Worm (Caenorhabditis elegans) whole organism, L4 larva: Measurements from ENCODE around the gene gbf-1.

Experiments used
- F26F4.8 ChIP-seq: fragments of 200-800 bp; sonication (Bioruptor generic); conservative IDR thresholded peaks from 2 replicates; pipeline ENCODE4 v1.3.6; 2022; ENCODE audit warnings: missing genetic modification characterization, missing compliant biosample characterization
- F37D6.2 ChIP-seq: sonication (generic microtip); optimal IDR thresholded peaks from 2 replicates; lab custom pipeline; 2016; ENCODE audit warnings: mild to moderate bottlenecking, missing genetic modification characterization, missing compliant biosample characterization
- ZK337.2 ChIP-seq: fragments of 200-800 bp; sonication (Bioruptor generic); IDR thresholded peaks from 2 replicates; pipeline ENCODE4 v1.3.6; 2022; ENCODE audit warnings: missing genetic modification reagents, missing genetic modification characterization, missing compliant biosample characterization
- aha-1 ChIP-seq: fragments of 150-350 bp; peaks from one replicate; lab custom pipeline; 2014; ENCODE audit warnings: missing biosample characterization, missing genetic modification characterization
- aly-2 ChIP-seq: sonication (generic microtip); optimal IDR thresholded peaks from 2 replicates; lab custom pipeline; 2018; ENCODE audit warnings: missing biosample characterization, missing genetic modification characterization
- ama-1 ChIP-seq: fragments of 150-350 bp; optimal IDR thresholded peaks from 2 replicates; lab custom pipeline; 2014; ENCODE audit warnings: inconsistent platforms, mixed read lengths
- ceh-44 ChIP-seq: fragments of 200-800 bp; sonication (Bioruptor generic); IDR thresholded peaks from 2 replicates; pipeline ENCODE4 v1.3.6; 2022; ENCODE audit warnings: missing genetic modification reagents, missing genetic modification characterization, missing compliant biosample characterization
- ceh-62 ChIP-seq: sonication (generic microtip); optimal IDR thresholded peaks from 2 replicates; lab custom pipeline; 2017; ENCODE audit warnings: missing biosample characterization, missing genetic modification characterization
- ctbp-1 ChIP-seq: fragments of 200-800 bp; sonication (Bioruptor generic); IDR thresholded peaks from 2 replicates; pipeline ENCODE4 v1.3.6; 2022; ENCODE audit warnings: missing genetic modification reagents, missing genetic modification characterization, missing compliant biosample characterization
- dmd-9 ChIP-seq: fragments of 200-800 bp; sonication (Bioruptor generic); IDR thresholded peaks from 2 replicates; pipeline ENCODE4 v1.3.6; 2022; ENCODE audit warnings: missing genetic modification reagents, missing genetic modification characterization, missing compliant biosample characterization
- duxl-1 ChIP-seq: sonication (generic microtip); optimal IDR thresholded peaks from 2 replicates; lab custom pipeline; 2016; ENCODE audit warnings: mild to moderate bottlenecking, missing genetic modification characterization, moderate library complexity, missing compliant biosample characterization; ENCODE audit not compliant: poor library complexity
- egl-43 ChIP-seq: fragments of 200-800 bp; sonication (Bioruptor generic); IDR thresholded peaks from 2 replicates; pipeline ENCODE4 v1.3.6; 2022; ENCODE audit warnings: missing genetic modification reagents, missing genetic modification characterization, missing compliant biosample characterization
- fos-1 ChIP-seq: fragments of 150-350 bp; optimal IDR thresholded peaks from 2 replicates; lab custom pipeline; 2014; ENCODE audit warnings: missing biosample characterization, missing genetic modification characterization
- gei-8 ChIP-seq: fragments of 200-800 bp; sonication (Bioruptor generic); optimal IDR thresholded peaks from 2 replicates; lab custom pipeline; 2018; ENCODE audit warnings: mild to moderate bottlenecking, missing genetic modification characterization, missing compliant biosample characterization
- hif-1 ChIP-seq, 2 experiments: sonication (generic microtip); optimal IDR thresholded peaks; 2 replicates each; lab custom pipeline; 2016 to 2017; ENCODE audit warnings: missing compliant biosample characterization in 2 of 2, missing genetic modification characterization in 2 of 2, missing genetic modification reagents in 2 of 2, missing genotype in 2 of 2, mild to moderate bottlenecking in 1 of 2
- hlh-11 ChIP-seq: fragments of 200-800 bp; sonication (Bioruptor generic); optimal IDR thresholded peaks from 2 replicates; lab custom pipeline; 2018; ENCODE audit warnings: mild to moderate bottlenecking, missing genetic modification characterization, missing compliant biosample characterization
- hlh-30 ChIP-seq: sonication (generic microtip); optimal IDR thresholded peaks from 2 replicates; lab custom pipeline; 2017; ENCODE audit warnings: antibody characterized with exemption, mild to moderate bottlenecking, missing genetic modification characterization, missing compliant biosample characterization; ENCODE audit not compliant: insufficient read depth
- hmg-1.1 ChIP-seq: fragments of 200-800 bp; sonication (Bioruptor generic); IDR thresholded peaks from 2 replicates; pipeline ENCODE4 v1.3.6; 2022; ENCODE audit warnings: missing genetic modification reagents, missing genetic modification characterization, missing compliant biosample characterization
- jun-1 ChIP-seq: fragments of 150-350 bp; optimal IDR thresholded peaks from 2 replicates; lab custom pipeline; 2014; ENCODE audit warnings: missing biosample characterization, missing genetic modification reagents, missing genetic modification characterization
- lin-1 ChIP-seq: fragments of 200-800 bp; sonication (Bioruptor generic); IDR thresholded peaks from 2 replicates; pipeline ENCODE4 v1.3.6; 2022; ENCODE audit warnings: missing genetic modification reagents, missing genetic modification characterization, missing compliant biosample characterization
- lin-15B ChIP-seq: fragments of 150-350 bp; sonication (generic microtip); optimal IDR thresholded peaks from 3 replicates; lab custom pipeline; 2014; ENCODE audit warnings: missing biosample characterization, missing genetic modification characterization
- lin-29 ChIP-seq: fragments of 200-800 bp; sonication (Bioruptor generic); IDR thresholded peaks from 2 replicates; pipeline ENCODE4 v1.3.6; 2022; ENCODE audit warnings: missing genetic modification reagents, missing genetic modification characterization, missing compliant biosample characterization
- lin-39 ChIP-seq: fragments of 150-350 bp; optimal IDR thresholded peaks from 2 replicates; lab custom pipeline; 2014; ENCODE audit warnings: missing biosample characterization, missing genetic modification reagents, missing genetic modification characterization
- lir-3 ChIP-seq: sonication (generic microtip); optimal IDR thresholded peaks from 2 replicates; lab custom pipeline; 2016; ENCODE audit warnings: mild to moderate bottlenecking, missing genetic modification characterization, missing compliant biosample characterization
- lsy-2 ChIP-seq, 2 experiments: fragments of 150-350 bp in 1 of 2; sonication (generic microtip) in 1 of 2; optimal IDR thresholded peaks; 2 replicates each; lab custom pipeline; 2014 to 2017; ENCODE audit warnings: missing biosample characterization in 2 of 2, missing genetic modification characterization in 2 of 2
- madf-5 ChIP-seq, 2 experiments: fragments of 200-800 bp; sonication (Bioruptor generic); IDR thresholded peaks; 2 replicates each; pipeline ENCODE4 v1.3.6; 2022; ENCODE audit warnings: missing compliant biosample characterization in 2 of 2, missing genetic modification characterization in 2 of 2
- mdl-1 ChIP-seq, 2 experiments: fragments of 150-350 bp in 1 of 2; sonication (generic microtip) in 1 of 2; optimal IDR thresholded peaks; 2 replicates each; lab custom pipeline; 2014 to 2017; ENCODE audit warnings: missing biosample characterization in 2 of 2, missing genetic modification characterization in 2 of 2
- mep-1 ChIP-seq: fragments of 150-350 bp; sonication (generic microtip); optimal IDR thresholded peaks from 3 replicates; lab custom pipeline; 2014; ENCODE audit warnings: missing biosample characterization, missing genetic modification characterization
- mxl-3 ChIP-seq: fragments of 200-800 bp; sonication (Bioruptor generic); optimal IDR thresholded peaks from 2 replicates; lab custom pipeline; 2018; ENCODE audit warnings: mild to moderate bottlenecking, missing genetic modification characterization, missing compliant biosample characterization
- nhr-10 ChIP-seq: fragments of 150-350 bp; optimal IDR thresholded peaks from 2 replicates; lab custom pipeline; 2014; ENCODE audit warnings: missing biosample characterization, missing genetic modification characterization
- nhr-102 ChIP-seq: sonication (generic microtip); optimal IDR thresholded peaks from 2 replicates; lab custom pipeline; 2016; ENCODE audit warnings: mild to moderate bottlenecking, missing genetic modification characterization, moderate library complexity, missing compliant biosample characterization
- nhr-25 ChIP-seq: sonication (generic microtip); optimal IDR thresholded peaks from 2 replicates; lab custom pipeline; 2017; ENCODE audit warnings: missing genetic modification characterization, mild to moderate bottlenecking, missing compliant biosample characterization, antibody characterized with exemption, moderate library complexity, borderline replicate concordance; ENCODE audit not compliant: insufficient read depth
- nhr-28 ChIP-seq: fragments of 150-350 bp; optimal IDR thresholded peaks from 2 replicates; lab custom pipeline; 2014; ENCODE audit warnings: missing biosample characterization, missing genetic modification characterization
- nhr-41 ChIP-seq: fragments of 200-800 bp; sonication (Bioruptor generic); IDR thresholded peaks from 2 replicates; pipeline ENCODE4 v1.3.6; 2022; ENCODE audit warnings: missing genetic modification reagents, missing genetic modification characterization, missing compliant biosample characterization
- nhr-42 ChIP-seq: fragments of 200-800 bp; sonication (Bioruptor generic); IDR thresholded peaks from 2 replicates; pipeline ENCODE4 v1.3.6; 2022; ENCODE audit warnings: missing genetic modification characterization, missing compliant biosample characterization
- nhr-48 ChIP-seq: sonication (generic microtip); optimal IDR thresholded peaks from 2 replicates; lab custom pipeline; 2016; ENCODE audit warnings: mild to moderate bottlenecking, missing genetic modification characterization, missing compliant biosample characterization
- php-3 ChIP-seq: fragments of 200-800 bp; sonication (Bioruptor generic); IDR thresholded peaks from 2 replicates; pipeline ENCODE4 v1.3.6; 2022; ENCODE audit warnings: missing genetic modification reagents, missing genetic modification characterization, missing compliant biosample characterization
- pqm-1 ChIP-seq: sonication (generic microtip); optimal IDR thresholded peaks from 2 replicates; lab custom pipeline; 2017; ENCODE audit warnings: missing biosample characterization, missing genetic modification characterization
- saeg-2 ChIP-seq: fragments of 200-800 bp; sonication (Bioruptor generic); IDR thresholded peaks from 2 replicates; pipeline ENCODE4 v1.3.6; 2022; ENCODE audit warnings: missing genetic modification reagents, missing genetic modification characterization, missing compliant biosample characterization
- skn-1 ChIP-seq: fragments of 150-350 bp; optimal IDR thresholded peaks from 2 replicates; lab custom pipeline; 2014; ENCODE audit warnings: missing biosample characterization, missing genetic modification characterization
- snpc-4 ChIP-seq: fragments of 150-350 bp; optimal IDR thresholded peaks from 2 replicates; lab custom pipeline; 2014; ENCODE audit warnings: missing biosample characterization, missing genetic modification characterization
- tra-1 ChIP-seq: fragments of 200-800 bp; sonication (Bioruptor generic); IDR thresholded peaks from 2 replicates; pipeline ENCODE4 v1.3.6; 2022; ENCODE audit warnings: missing genetic modification reagents, missing genetic modification characterization, missing compliant biosample characterization
- unc-130 ChIP-seq: sonication (generic microtip); optimal IDR thresholded peaks from 2 replicates; lab custom pipeline; 2016; ENCODE audit warnings: missing genetic modification reagents, missing genetic modification characterization, missing compliant biosample characterization
- unc-39 ChIP-seq: sonication (generic microtip); optimal IDR thresholded peaks from 2 replicates; lab custom pipeline; 2017; ENCODE audit warnings: missing biosample characterization, missing genetic modification characterization
- zfp-2 ChIP-seq: sonication (generic microtip); optimal IDR thresholded peaks from 2 replicates; lab custom pipeline; 2016; ENCODE audit warnings: mild to moderate bottlenecking, missing genetic modification characterization, missing compliant biosample characterization
- zip-11 ChIP-seq: fragments of 200-800 bp; sonication (Bioruptor generic); IDR thresholded peaks from 2 replicates; pipeline ENCODE4 v1.3.6; 2022; ENCODE audit warnings: missing genetic modification characterization, missing compliant biosample characterization

gbf-1 gene

DNA sequence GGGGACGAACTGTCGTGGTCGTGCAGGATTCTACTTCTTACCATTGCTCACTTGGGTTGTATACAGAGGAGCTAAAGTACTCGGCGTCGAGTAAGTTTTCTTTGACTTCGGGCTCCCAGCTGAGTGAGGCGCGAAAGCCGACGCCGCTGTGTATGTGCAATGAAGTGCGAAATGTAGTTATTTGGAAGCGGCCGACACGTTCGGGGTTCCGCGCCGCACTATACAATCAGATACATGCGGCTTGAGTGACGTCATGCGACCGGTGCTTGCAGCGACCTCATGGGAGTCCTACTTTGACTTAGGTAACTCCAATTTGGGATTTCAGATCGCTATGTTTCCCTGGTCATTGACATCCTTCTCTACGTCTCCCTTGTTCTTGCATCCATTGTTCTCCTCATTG is 44.4 kb upstream of the gbf-1 start (continued):
- no peak for TF ChIP-seq lin-39

- TF ChIP-seq skn-1 (tag; lab: Kevin White, UChicago) (no peak), nhr-42 (no peak), jun-1 (tag; lab: Kevin White, UChicago) (no peak), php-3 (no peak), gei-8 (GFP tag; lab: Kevin White, UChicago) (no peak), F26F4.8 (GFP tag; lab: Robert Waterston, UW) (no peak), nhr-41 (GFP tag; lab: Robert Waterston, UW) (no peak), nhr-25 (tag; lab: Kevin White, UChicago) (no peak), zfp-2 (tag; lab: Kevin White, UChicago) (no peak), fos-1 (tag; lab: Kevin White, UChicago) (no peak), lir-3 (no peak), hif-1 (tag; optimal IDR thresholded peaks at IDR 0.05; lab: Kevin White, UChicago) (no peak), nhr-48 (tag; lab: Kevin White, UChicago) (no peak), zip-11 (GFP tag; lab: Robert Waterston, UW) (no peak), aha-1 (no peak)
These were observed 43.1 kb upstream of the gbf-1 start, which contains the start of gene C18D11.1 for ce11 chrIII:11816523-11817003. Gene C18D11.1 (plus strand): TSS chrIII:11816573.

DNA sequence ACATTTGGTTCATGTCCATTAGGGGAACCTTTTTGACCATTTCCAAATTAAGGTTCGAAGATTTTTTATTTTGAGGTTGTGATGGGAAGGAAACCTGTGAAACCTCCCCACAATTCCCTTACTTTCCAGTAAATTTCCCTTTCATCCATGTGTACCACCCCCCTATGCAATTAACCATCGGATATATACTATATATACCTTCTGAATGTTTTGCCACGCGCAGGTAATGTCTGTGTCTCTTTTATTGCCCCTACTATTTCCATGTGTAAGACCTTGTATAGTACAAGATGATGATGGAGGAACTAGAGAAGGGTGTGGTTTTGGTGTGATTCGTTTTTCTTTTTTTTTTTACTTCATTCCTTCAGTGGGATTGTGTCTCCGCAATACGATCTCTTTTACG is 41.2 kb upstream of the gbf-1 start:
- peak; percentile 17 for TF ChIP-seq nhr-28 (tag; lab: Kevin White, UChicago)
- TF ChIP-seq nhr-25 (tag; lab: Kevin White, UChicago) = peak; percentile 78
- TF ChIP-seq aly-2 (tag; lab: Kevin White, UChicago) = no peak
- TF ChIP-seq, all 104 proteins: peak for 2

- TF ChIP-seq F37D6.2 = no peak
- no peak for TF ChIP-seq lin-15B
- peak; percentile 19 for TF ChIP-seq nhr-25 (tag; lab: Kevin White, UChicago)
- TF ChIP-seq egl-43 (GFP tag; lab: Robert Waterston, UW) = no peak
- 0 out of 2 replicates have a peak, but pooled peaks have one; percentile 21 for TF ChIP-seq hmg-1.1 (GFP tag; lab: Robert Waterston, UW)
- TF ChIP-seq nhr-28 (tag; lab: Kevin White, UChicago) = peak; percentile 52
- TF ChIP-seq F26F4.8 (GFP tag; lab: Robert Waterston, UW) = no peak
- TF ChIP-seq hlh-30 (tag; lab: Kevin White, UChicago) = peak; percentile 16
- TF ChIP-seq ZK337.2 = no peak
- no peak for TF ChIP-seq pqm-1 (tag; lab: Kevin White, UChicago)
- no peak for TF ChIP-seq lin-1 (GFP tag; lab: Robert Waterston, UW)
- no peak for TF ChIP-seq ceh-62 (tag; lab: Kevin White, UChicago)
- TF ChIP-seq mep-1 (tag; lab: Kevin White, UChicago) = no peak
- TF ChIP-seq gei-8 (GFP tag; lab: Kevin White, UChicago) = no peak
- TF ChIP-seq saeg-2 (GFP tag; lab: Robert Waterston, UW) = no peak
- TF ChIP-seq ctbp-1 (GFP tag; lab: Robert Waterston, UW) = no peak
- TF ChIP-seq lsy-2 (tag; optimal IDR thresholded peaks at IDR 0.05; lab: Kevin White, UChicago) = peak in 1 of 2 experiments; percentile 35
- TF ChIP-seq hlh-11 (tag; lab: Kevin White, UChicago) = peak; percentile 43
- TF ChIP-seq unc-39 (tag; lab: Kevin White, UChicago) = no peak
- no peak for TF ChIP-seq madf-5 (GFP tag; IDR thresholded peaks at IDR 0.05; lab: Robert Waterston, UW)
- TF ChIP-seq unc-130 = no peak
- no peak for TF ChIP-seq nhr-10 (tag; lab: Kevin White, UChicago)
- no peak for TF ChIP-seq ama-1 (lab: Kevin White, UChicago)
- TF ChIP-seq snpc-4 (tag; lab: Kevin White, UChicago) = no peak
- no peak for TF ChIP-seq duxl-1 (tag; lab: Kevin White, UChicago)
- no peak for TF ChIP-seq nhr-102 (tag; lab: Kevin White, UChicago)
- no peak for TF ChIP-seq zip-11 (GFP tag; lab: Robert Waterston, UW)
- no peak for TF ChIP-seq ceh-44
- TF ChIP-seq mdl-1 (tag; optimal IDR thresholded peaks at IDR 0.05; lab: Kevin White, UChicago) = peak in 1 of 2 experiments; percentile 47
- no peak for TF ChIP-seq dmd-9 (GFP tag; lab: Robert Waterston, UW)
- TF ChIP-seq lin-29 (GFP tag; lab: Robert Waterston, UW) = no peak
- TF ChIP-seq tra-1 (GFP tag; lab: Robert Waterston, UW) = no peak
- TF ChIP-seq mxl-3 (GFP tag; lab: Kevin White, UChicago) = peak; percentile 95
These were observed 38.4 kb upstream of the gbf-1 start for ce11 chrIII:11811839-11812238.
